Worm (Caenorhabditis elegans) whole organism, midembryonic: ENCODE measurements around the gene unc-46.

Experiments
- med-1 ChIP-seq: sonication (generic microtip); optimal IDR thresholded peaks from 2 replicates; lab custom pipeline; 2017; ENCODE audit warnings: missing genetic modification characterization, mild to moderate bottlenecking, missing compliant biosample characterization, antibody characterized with exemption, missing genetic modification reagents; ENCODE audit not compliant: insufficient read depth
- ref-1 ChIP-seq: fragments of 200-800 bp; sonication (Bioruptor generic); conservative IDR thresholded peaks from 2 replicates; pipeline ENCODE4 v1.3.6; 2022; ENCODE audit warnings: missing genetic modification reagents, missing genetic modification characterization, missing compliant biosample characterization

- no peak for TF ChIP-seq med-1 (GFP tag; lab: Kevin White, UChicago)
- no peak for TF ChIP-seq ref-1 (GFP tag; lab: Robert Waterston, UW)
Measured at ce11 chrV:5143785-5144184, 45.0 kb upstream of the unc-46 start, which contains the start of gene srh-129.
